Worm (Caenorhabditis elegans) whole organism, mixed stage, embryonic: ENCODE data around the gene nspc-9.

Experiments used
- ces-1 ChIP-seq: fragments of 150-350 bp; optimal IDR thresholded peaks from 2 replicates; lab custom pipeline; 2014; ENCODE audit warnings: missing biosample characterization, missing genetic modification reagents, missing genetic modification characterization
- drap-1 ChIP-seq: fragments of 200-800 bp; sonication (Bioruptor generic); optimal IDR thresholded peaks from 3 replicates; lab custom pipeline; 2018; ENCODE audit warnings: mild to moderate bottlenecking, missing genetic modification characterization, missing compliant biosample characterization
- elt-3 ChIP-seq: fragments of 150-350 bp; optimal IDR thresholded peaks from 2 replicates; lab custom pipeline; 2014; ENCODE audit warnings: missing biosample characterization, missing genetic modification characterization
- ham-2 ChIP-seq: fragments of 200-800 bp; sonication (Bioruptor generic); optimal IDR thresholded peaks from 2 replicates; lab custom pipeline; 2018; ENCODE audit warnings: mild to moderate bottlenecking, missing genetic modification characterization, missing compliant biosample characterization
- mab-5 ChIP-seq: fragments of 150-350 bp; optimal IDR thresholded peaks from 2 replicates; lab custom pipeline; 2014; ENCODE audit warnings: missing biosample characterization, missing genetic modification characterization
- mls-2 ChIP-seq: sonication (generic microtip); optimal IDR thresholded peaks from 2 replicates; lab custom pipeline; 2016; ENCODE audit warnings: mild to moderate bottlenecking, missing genetic modification characterization, moderate library complexity, missing compliant biosample characterization
- nhr-76 ChIP-seq: sonication (generic microtip); optimal IDR thresholded peaks from 2 replicates; lab custom pipeline; 2017; ENCODE audit warnings: missing biosample characterization, missing genetic modification characterization
- unc-62 ChIP-seq: fragments of 150-350 bp; optimal IDR thresholded peaks from 2 replicates; lab custom pipeline; 2014; ENCODE audit warnings: missing biosample characterization, missing genetic modification reagents, missing genetic modification characterization
- ztf-11 ChIP-seq: fragments of 150-350 bp; optimal IDR thresholded peaks from 2 replicates; lab custom pipeline; 2014; ENCODE audit warnings: missing biosample characterization, missing genetic modification characterization

- no peak for TF ChIP-seq drap-1
- no peak for TF ChIP-seq nhr-76 (tag; lab: Kevin White, UChicago)
- no peak for TF ChIP-seq mls-2
- TF ChIP-seq elt-3 = no peak
- TF ChIP-seq ces-1 (GFP tag; lab: Kevin White, UChicago) = no peak
- no peak for TF ChIP-seq ztf-11 (tag; lab: Kevin White, UChicago)
- TF ChIP-seq mab-5 = no peak
- no peak for TF ChIP-seq unc-62 (GFP tag; lab: Kevin White, UChicago)
- TF ChIP-seq ham-2 (GFP tag; lab: Kevin White, UChicago) = no peak
These were observed 29.4 kb downstream of the nspc-9 start for ce11 chrX:12313779-12314178.
